Fruit fly (Drosophila melanogaster) whole organism, embryonic: ENCODE measurements around the gene Glos.
A peak's percentile ranks its signal among the peaks of the same experiment; 100 is the strongest.

Experiments
- CG10979 ChIP-seq: fragments of 200-800 bp; sonication (Bioruptor generic); optimal IDR thresholded peaks from 2 replicates; lab custom pipeline; 2018; ENCODE audit warnings: missing biosample characterization, mild to moderate bottlenecking, missing genetic modification characterization, moderate library complexity
- CG11504 ChIP-seq: fragments of 200-800 bp; sonication (Bioruptor generic); optimal IDR thresholded peaks from 3 replicates; lab custom pipeline; 2019; ENCODE audit warnings: missing biosample characterization, mild to moderate bottlenecking, missing genetic modification characterization, moderate library complexity
- CG12236 ChIP-seq: fragments of 200-800 bp; sonication (Bioruptor generic); optimal IDR thresholded peaks from 2 replicates; lab custom pipeline; 2016; ENCODE audit warnings: missing biosample characterization, missing genetic modification characterization
- CG12659 ChIP-seq: fragments of 200-800 bp; sonication (Bioruptor generic); optimal IDR thresholded peaks from 3 replicates; lab custom pipeline; 2017; ENCODE audit warnings: mild to moderate bottlenecking, missing biosample characterization, missing genetic modification reagents, missing genetic modification characterization
- CG13296 ChIP-seq: fragments of 200-800 bp; sonication (Bioruptor generic); optimal IDR thresholded peaks from 3 replicates; lab custom pipeline; 2018; ENCODE audit warnings: missing biosample characterization, mild to moderate bottlenecking, missing genetic modification characterization
- CG13775 ChIP-seq: fragments of 200-800 bp; sonication (Bioruptor generic); optimal IDR thresholded peaks from 3 replicates; lab custom pipeline; 2017; ENCODE audit warnings: missing biosample characterization, mild to moderate bottlenecking, missing genetic modification characterization
- CG14050 ChIP-seq: fragments of 200-800 bp; sonication (Bioruptor generic); IDR thresholded peaks from 3 replicates; pipeline ENCODE4 v1.3.6; 2022; ENCODE audit warnings: missing biosample characterization, missing genetic modification characterization
- CG18011 ChIP-seq: fragments of 200-800 bp; sonication (Bioruptor generic); optimal IDR thresholded peaks from 2 replicates; lab custom pipeline; 2017; ENCODE audit warnings: missing biosample characterization, missing genetic modification characterization, mild to moderate bottlenecking, moderate library complexity, missing genotype
- CG1832 ChIP-seq: fragments of 200-800 bp; sonication (Bioruptor generic); optimal IDR thresholded peaks from 2 replicates; lab custom pipeline; 2017; ENCODE audit warnings: missing biosample characterization, mild to moderate bottlenecking, missing genetic modification characterization, inconsistent platforms
- CG18599 ChIP-seq: fragments of 200-800 bp; sonication (Bioruptor generic); optimal IDR thresholded peaks from 3 replicates; lab custom pipeline; 2017; ENCODE audit warnings: missing biosample characterization, missing genetic modification characterization, mild to moderate bottlenecking, moderate library complexity, missing genetic modification reagents
- CG18764 ChIP-seq: fragments of 200-800 bp; sonication (Bioruptor generic); optimal IDR thresholded peaks from 3 replicates; lab custom pipeline; 2016; ENCODE audit warnings: missing biosample characterization, missing genetic modification characterization
- CG2116 ChIP-seq: fragments of 200-800 bp; sonication (Bioruptor generic); optimal IDR thresholded peaks from 3 replicates; lab custom pipeline; 2018; ENCODE audit warnings: missing biosample characterization, mild to moderate bottlenecking, missing genetic modification characterization
- CG2199 ChIP-seq: fragments of 200-800 bp; sonication (Bioruptor generic); IDR thresholded peaks from 3 replicates; pipeline ENCODE4 v1.3.6; 2022; ENCODE audit warnings: missing biosample characterization, missing genetic modification characterization
- CG3163 ChIP-seq: fragments of 200-800 bp; sonication (Bioruptor generic); optimal IDR thresholded peaks from 3 replicates; lab custom pipeline; 2016; ENCODE audit warnings: missing biosample characterization, missing genetic modification characterization
- CG3838 ChIP-seq: fragments of 200-800 bp; sonication (Bioruptor generic); optimal IDR thresholded peaks from 3 replicates; lab custom pipeline; 2016; ENCODE audit warnings: missing biosample characterization, missing genetic modification characterization
- CG42726 ChIP-seq: fragments of 200-800 bp; sonication (Bioruptor generic); IDR thresholded peaks from 2 replicates; pipeline ENCODE4 v1.3.6; 2022; ENCODE audit warnings: missing biosample characterization, missing genetic modification characterization; ENCODE audit not compliant: partially characterized antibody
- CG7987 ChIP-seq: fragments of 200-800 bp; sonication (Bioruptor generic); optimal IDR thresholded peaks from 2 replicates; lab custom pipeline; 2018; ENCODE audit warnings: missing biosample characterization, mild to moderate bottlenecking, missing genetic modification characterization, moderate library complexity
- CG8290 ChIP-seq, 3 experiments: fragments of 200-800 bp; sonication (Bioruptor generic); optimal IDR thresholded peaks; 2 replicates each; lab custom pipeline; 2016 to 2019; ENCODE audit warnings: missing biosample characterization in 3 of 3, missing genetic modification characterization in 3 of 3, mild to moderate bottlenecking in 2 of 3, moderate library complexity in 1 of 3
- CG8765 ChIP-seq: fragments of 200-800 bp; sonication (Bioruptor generic); IDR thresholded peaks from 2 replicates; pipeline ENCODE4 v1.3.6; 2022; ENCODE audit warnings: missing biosample characterization, missing genetic modification characterization
- CG9932 ChIP-seq: fragments of 200-800 bp; sonication (Bioruptor generic); IDR thresholded peaks from 2 replicates; pipeline ENCODE4 v1.3.6; 2022; ENCODE audit warnings: missing biosample characterization, missing genetic modification characterization
- CTCF ChIP-seq: fragments of 200-800 bp; sonication (Bioruptor generic); optimal IDR thresholded peaks from 2 replicates; lab custom pipeline; 2017; ENCODE audit warnings: missing biosample characterization, mild to moderate bottlenecking, missing genetic modification characterization, moderate library complexity
- D ChIP-seq, 2 experiments: fragments of 200-800 bp in 1 of 2; fragments of >200 bp in 1 of 2; sonication (Bioruptor generic) in 1 of 2; optimal IDR thresholded peaks; 2 replicates in 1 of 2; 3 replicates in 1 of 2; lab custom pipeline; 2017; ENCODE audit warnings: mild to moderate bottlenecking in 1 of 2, missing biosample characterization in 1 of 2, missing genetic modification characterization in 1 of 2, missing genetic modification reagents in 1 of 2
- Doc2 ChIP-seq: fragments of 200-800 bp; sonication (Bioruptor generic); IDR thresholded peaks from 2 replicates; pipeline ENCODE4 v1.3.6; 2022; ENCODE audit warnings: missing biosample characterization, missing genetic modification characterization
- Dref ChIP-seq: fragments of 200-800 bp; sonication (Bioruptor generic); IDR thresholded peaks from 2 replicates; pipeline ENCODE4 v1.3.6; 2022; ENCODE audit warnings: missing biosample characterization, missing genetic modification characterization
- Ets97D ChIP-seq: fragments of 200-800 bp; sonication (Bioruptor generic); optimal IDR thresholded peaks from 3 replicates; lab custom pipeline; 2016; ENCODE audit warnings: missing biosample characterization, missing genetic modification characterization
- HmgD ChIP-seq: fragments of 200-800 bp; sonication (Bioruptor generic); optimal IDR thresholded peaks from 3 replicates; lab custom pipeline; 2016; ENCODE audit warnings: missing biosample characterization, missing genetic modification characterization
- Hmx ChIP-seq: fragments of 200-800 bp; sonication (Bioruptor generic); optimal IDR thresholded peaks from 2 replicates; lab custom pipeline; 2016; ENCODE audit warnings: missing biosample characterization, missing genetic modification characterization
- Hsf ChIP-seq: fragments of 200-800 bp; sonication (Bioruptor generic); optimal IDR thresholded peaks from 3 replicates; lab custom pipeline; 2016; ENCODE audit warnings: missing biosample characterization, missing genetic modification characterization
- Lhr ChIP-seq: fragments of 200-800 bp; sonication (Bioruptor generic); optimal IDR thresholded peaks from 3 replicates; lab custom pipeline; 2017; ENCODE audit warnings: mild to moderate bottlenecking, missing biosample characterization, missing genetic modification reagents, missing genetic modification characterization
- MBD-R2 ChIP-seq: fragments of 200-800 bp; sonication (Bioruptor generic); IDR thresholded peaks from 2 replicates; pipeline ENCODE4 v1.3.6; 2022; ENCODE audit warnings: missing biosample characterization, missing genetic modification characterization
- Nf-YC ChIP-seq: fragments of 200-800 bp; optimal IDR thresholded peaks from 3 replicates; lab custom pipeline; 2019; ENCODE audit warnings: missing biosample characterization, mild to moderate bottlenecking, missing genetic modification characterization, moderate library complexity
- Scr ChIP-seq: fragments of 200-800 bp; sonication (Bioruptor generic); IDR thresholded peaks from 2 replicates; pipeline ENCODE4 v1.3.6; 2022; ENCODE audit warnings: missing biosample characterization, missing genetic modification characterization; ENCODE audit not compliant: partially characterized antibody
- Trl ChIP-seq, 3 experiments: fragments of >200 bp in 2 of 3; fragments of 200-800 bp in 1 of 3; sonication (Bioruptor generic) in 1 of 3; optimal IDR thresholded peaks; 2 replicates in 1 of 3; 3 replicates in 2 of 3; lab custom pipeline; 2016 to 2017; ENCODE audit warnings: missing biosample characterization in 1 of 3, missing genetic modification characterization in 1 of 3
- ato ChIP-seq: fragments of 200-800 bp; sonication (Bioruptor generic); IDR thresholded peaks from 2 replicates; pipeline ENCODE4 v1.3.6; 2022; ENCODE audit warnings: missing biosample characterization, missing genetic modification characterization; ENCODE audit not compliant: partially characterized antibody
- grn ChIP-seq: fragments of 200-800 bp; sonication (Bioruptor generic); optimal IDR thresholded peaks from 3 replicates; lab custom pipeline; 2017; ENCODE audit warnings: missing biosample characterization, missing genetic modification characterization
- insv ChIP-seq, 2 experiments: fragments of 200-800 bp; sonication (Bioruptor generic); optimal IDR thresholded peaks; 3 replicates each; lab custom pipeline; 2016 to 2018; ENCODE audit warnings: missing biosample characterization in 2 of 2, missing genetic modification characterization in 2 of 2
- lbe ChIP-seq: fragments of 200-800 bp; sonication (Bioruptor generic); optimal IDR thresholded peaks from 2 replicates; lab custom pipeline; 2016; ENCODE audit warnings: missing biosample characterization, mild to moderate bottlenecking, missing genetic modification characterization
- lola ChIP-seq, 3 experiments: fragments of >200 bp in 2 of 3; fragments of 200-800 bp in 1 of 3; sonication (Bioruptor generic) in 1 of 3; optimal IDR thresholded peaks; 2 replicates each; lab custom pipeline; 2017 to 2019; ENCODE audit warnings: missing biosample characterization in 3 of 3, missing genetic modification characterization in 3 of 3, mild to moderate bottlenecking in 1 of 3, moderate library complexity in 1 of 3
- mld ChIP-seq: fragments of 200-800 bp; sonication (Bioruptor generic); IDR thresholded peaks from 3 replicates; pipeline ENCODE4 v1.3.6; 2022; ENCODE audit warnings: missing biosample characterization, missing genetic modification characterization; ENCODE audit not compliant: partially characterized antibody
- pzg ChIP-seq: fragments of 200-800 bp; sonication (Bioruptor generic); optimal IDR thresholded peaks from 3 replicates; lab custom pipeline; 2018; ENCODE audit warnings: missing biosample characterization, mild to moderate bottlenecking, missing genetic modification characterization, moderate library complexity
- row ChIP-seq: fragments of 200-800 bp; sonication (Bioruptor generic); IDR thresholded peaks from 3 replicates; pipeline ENCODE4 v1.3.6; 2022; ENCODE audit warnings: missing biosample characterization, missing genetic modification characterization
- salm ChIP-seq: fragments of 200-800 bp; sonication (Bioruptor generic); optimal IDR thresholded peaks from 2 replicates; lab custom pipeline; 2018; ENCODE audit warnings: missing biosample characterization, mild to moderate bottlenecking, missing genetic modification characterization
- sisA ChIP-seq: fragments of 200-800 bp; sonication (Bioruptor generic); IDR thresholded peaks from 2 replicates; pipeline ENCODE4 v1.3.6; 2022; ENCODE audit warnings: missing biosample characterization, missing genetic modification characterization
- tio ChIP-seq: fragments of 200-800 bp; sonication (Bioruptor generic); optimal IDR thresholded peaks from 2 replicates; lab custom pipeline; 2017; ENCODE audit warnings: missing biosample characterization, missing genetic modification characterization, inconsistent platforms
- toy ChIP-seq: fragments of 200-800 bp; sonication (Bioruptor generic); IDR thresholded peaks from 2 replicates; pipeline ENCODE4 v1.3.6; 2022; ENCODE audit warnings: missing biosample characterization, missing genetic modification characterization
- wek ChIP-seq: fragments of 200-800 bp; sonication (Bioruptor generic); optimal IDR thresholded peaks from 3 replicates; lab custom pipeline; 2018; ENCODE audit warnings: missing biosample characterization, mild to moderate bottlenecking, missing genetic modification characterization, moderate library complexity
- zfh2 ChIP-seq: fragments of 200-800 bp; sonication (Bioruptor generic); optimal IDR thresholded peaks from 2 replicates; lab custom pipeline; 2016; ENCODE audit warnings: missing biosample characterization, missing genetic modification characterization

Gene Glos

DNA sequence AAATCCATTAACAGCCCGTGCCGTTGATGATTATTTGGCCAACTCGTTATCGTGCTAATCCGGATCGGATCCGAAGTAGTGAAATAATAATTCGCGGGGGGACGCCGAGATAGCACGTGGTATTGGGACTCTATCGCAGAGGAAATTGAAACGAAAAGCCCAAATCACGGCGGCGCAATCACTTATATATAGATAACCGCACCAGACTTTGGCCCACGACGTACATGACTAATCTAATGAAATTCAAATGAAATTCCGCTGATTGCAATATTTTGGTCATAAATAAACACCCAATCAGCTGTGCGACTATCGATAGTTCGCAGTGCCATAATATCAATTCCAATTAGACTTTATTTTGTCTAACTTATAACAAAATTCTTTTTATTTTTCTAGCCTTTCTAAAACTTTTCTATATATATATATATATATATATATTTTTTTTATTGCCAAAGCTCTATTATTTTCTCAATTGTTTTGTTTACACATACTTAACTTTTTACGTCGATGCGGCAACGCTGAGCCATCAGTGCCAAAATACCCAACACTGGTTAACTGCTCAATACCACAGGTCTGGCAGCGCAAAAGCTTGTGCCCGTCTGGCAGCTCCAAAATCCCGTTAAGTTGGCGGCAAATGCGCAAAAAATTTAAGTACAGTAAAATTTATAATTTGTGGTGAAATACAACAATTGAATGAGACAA is 32.2 kb downstream of the Glos start, which contains the start of gene CG6428 (continued):
- no peak for TF ChIP-seq CG3163 (GFP tag; lab: Kevin White, UChicago)
- TF ChIP-seq CG8765 (GFP tag; lab: Robert Waterston, UW): no peak
- TF ChIP-seq CG10979 (tag; lab: Kevin White, UChicago): peak; percentile 14
- TF ChIP-seq CG42726: 0 out of 2 replicates have a peak, but pooled peaks have one; percentile 45
- TF ChIP-seq insv (GFP tag; optimal IDR thresholded peaks at IDR 0.05; lab: Kevin White, UChicago): peak in 1 of 2 experiments; percentile 91
- TF ChIP-seq lbe (GFP tag; lab: Kevin White, UChicago): no peak
- no peak for TF ChIP-seq mld (GFP tag; lab: Robert Waterston, UW)
- TF ChIP-seq HmgD (GFP tag; lab: Kevin White, UChicago): no peak
- TF ChIP-seq toy (GFP tag; lab: Robert Waterston, UW): no peak
- TF ChIP-seq CG2116 (GFP tag; lab: Kevin White, UChicago): peak; percentile 59
- peak; percentile 79 for TF ChIP-seq Nf-YC (tag; lab: Kevin White, UChicago)
- peak; percentile 64 for TF ChIP-seq CG12659 (GFP tag; lab: Kevin White, UChicago)
- peak; percentile 81 for TF ChIP-seq pzg (GFP tag; lab: Kevin White, UChicago)
- TF ChIP-seq grn (GFP tag; lab: Kevin White, UChicago): peak; percentile 54
- peak; percentile 30 for TF ChIP-seq Hsf (GFP tag; lab: Kevin White, UChicago)
- TF ChIP-seq CG12236 (GFP tag; lab: Kevin White, UChicago): no peak
- peak; percentile 9 for TF ChIP-seq CG7987 (GFP tag; lab: Kevin White, UChicago)
- TF ChIP-seq CG11504: no peak
- TF ChIP-seq salm (tag; lab: Kevin White, UChicago): no peak
- peak; percentile 57 for TF ChIP-seq CG13296 (GFP tag; lab: Kevin White, UChicago)
- peak; percentile 35; the same call in 1 of the 2 replicates for TF ChIP-seq sisA (GFP tag; lab: Robert Waterston, UW)
- peak; percentile 63; the same call in 1 of the 2 replicates for TF ChIP-seq MBD-R2 (GFP tag; lab: Robert Waterston, UW)
- TF ChIP-seq CG14050: peak; percentile 20; the same call in 1 of the 3 replicates
- TF ChIP-seq ato (GFP tag; lab: Robert Waterston, UW): peak; percentile 9
- TF ChIP-seq D (optimal IDR thresholded peaks at IDR 0.05; lab: Kevin White, UChicago): no peak
- TF ChIP-seq D (GFP tag; optimal IDR thresholded peaks at IDR 0.05; lab: Kevin White, UChicago): no peak
- TF ChIP-seq Hmx (GFP tag; lab: Kevin White, UChicago): no peak
- TF ChIP-seq CG2199: no peak
- TF ChIP-seq CG13775: peak; percentile 50
- TF ChIP-seq Lhr (GFP tag; lab: Kevin White, UChicago): peak; percentile 83
- TF ChIP-seq zfh2 (GFP tag; lab: Kevin White, UChicago): peak; percentile 44
- TF ChIP-seq Scr (GFP tag; lab: Robert Waterston, UW): peak; percentile 68
- no peak for TF ChIP-seq CG18764
- peak; percentile 49 for TF ChIP-seq CTCF (GFP tag; lab: Kevin White, UChicago)
- TF ChIP-seq lola (GFP tag; optimal IDR thresholded peaks at IDR 0.05; lab: Kevin White, UChicago): peak in 1 of 3 experiments; percentile 12
- peak; percentile 55 for TF ChIP-seq CG18599 (GFP tag; lab: Kevin White, UChicago)
- no peak for TF ChIP-seq tio (GFP tag; lab: Kevin White, UChicago)
- peak; percentile 70 for TF ChIP-seq Ets97D (GFP tag; lab: Kevin White, UChicago)
- no peak for TF ChIP-seq CG3838 (GFP tag; lab: Kevin White, UChicago)
- peak; percentile 21 for TF ChIP-seq CG8290 (GFP tag; optimal IDR thresholded peaks at IDR 0.05; lab: Kevin White, UChicago)
- TF ChIP-seq CG8290 (tag; optimal IDR thresholded peaks at IDR 0.05; lab: Kevin White, UChicago): peak in 1 of 2 experiments; percentile 60
- no peak for TF ChIP-seq CG1832 (GFP tag; lab: Kevin White, UChicago)
- TF ChIP-seq CG9932 (GFP tag; lab: Robert Waterston, UW): peak; percentile 78
- peak; percentile 64 for TF ChIP-seq Dref (GFP tag; lab: Robert Waterston, UW)
- no peak for TF ChIP-seq Doc2
- no peak for TF ChIP-seq wek
- peak; percentile 5 for TF ChIP-seq CG18011 (GFP tag; lab: Kevin White, UChicago)
- no peak for TF ChIP-seq Trl (optimal IDR thresholded peaks at IDR 0.05; lab: Kevin White, UChicago)
- TF ChIP-seq Trl (GFP tag; optimal IDR thresholded peaks at IDR 0.05; lab: Kevin White, UChicago): peak; percentile 33
- TF ChIP-seq row (GFP tag; lab: Robert Waterston, UW): peak; percentile 54; the same call in 2 of the 3 replicates
